Worm (Caenorhabditis elegans): ENCODE results near the gene nhr-223.

The nhr-223 gene

ce11 chrV:15776651-15777050, 19.5 kb upstream of the nhr-223 start, which contains the start of gene nhr-283:
nhr-283 (minus strand) TSS chrV:15776751.
- no peak for TF ChIP-seq aptf-2 (GFP tag; conservative IDR thresholded peaks at IDR 0.05)
- TF ChIP-seq F37B4.10 (GFP tag; IDR thresholded peaks at IDR 0.05) = no peak
- TF ChIP-seq lin-35 (GFP tag; optimal IDR thresholded peaks at IDR 0.05) = no peak
- no peak for TF ChIP-seq mcd-1 (GFP tag; IDR thresholded peaks at IDR 0.05)
- no peak for TF ChIP-seq mxl-1 (tag; optimal IDR thresholded peaks at IDR 0.05)
- no peak for TF ChIP-seq ekl-4 (GFP tag; IDR thresholded peaks at IDR 0.05)

- no peak for TF ChIP-seq tbx-9 (tag; optimal IDR thresholded peaks at IDR 0.05; ENCODE audit: borderline replicate concordance)
- TF ChIP-seq cebp-2 (GFP tag; IDR thresholded peaks at IDR 0.05) = no peak
- TF ChIP-seq sea-2 (GFP tag; IDR thresholded peaks at IDR 0.05) = no peak
- TF ChIP-seq ztf-22 (GFP tag; optimal IDR thresholded peaks at IDR 0.05) = no peak
- no peak for TF ChIP-seq bed-2 (GFP tag; IDR thresholded peaks at IDR 0.05)
- no peak for TF ChIP-seq F33H1.4 (GFP tag; IDR thresholded peaks at IDR 0.05)
- no peak for TF ChIP-seq ztf-28 (GFP tag; IDR thresholded peaks at IDR 0.05)
- TF ChIP-seq lin-35 (GFP tag; optimal IDR thresholded peaks at IDR 0.05) = no peak
- TF ChIP-seq nfya-2 (GFP tag; IDR thresholded peaks at IDR 0.05) = no peak
- TF ChIP-seq sdz-38 (tag; optimal IDR thresholded peaks at IDR 0.05) = no peak
These were observed 17.0 kb upstream of the nhr-223 start, which contains the start of the genes nhr-285 and irld-52 for ce11 chrV:15779128-15779729. nhr-285 (minus strand) TSS chrV:15779228. irld-52 (plus strand) TSS chrV:15779679.

ce11 chrV:15781086-15781485, 15.1 kb upstream of the nhr-223 start, which contains the start of gene T26E4.2:
T26E4.2 (plus strand) TSS chrV:15781386.
- TF ChIP-seq sea-2 (GFP tag; IDR thresholded peaks at IDR 0.05) (no peak), madf-6 (GFP tag; IDR thresholded peaks at IDR 0.05) (no peak), F22D6.2 (tag; optimal IDR thresholded peaks at IDR 0.05) (no peak), mxl-1 (tag; optimal IDR thresholded peaks at IDR 0.05) (no peak), cebp-1 (GFP tag; IDR thresholded peaks at IDR 0.05) (no peak), cebp-1 (tag; optimal IDR thresholded peaks at IDR 0.05) (no peak), K11D2.4 (GFP tag; IDR thresholded peaks at IDR 0.05) (no peak), atf-7 (tag; optimal IDR thresholded peaks at IDR 0.05) (no peak), F55B11.4 (tag; optimal IDR thresholded peaks at IDR 0.05; ENCODE audit: borderline replicate concordance, insufficient read depth) (no peak), lag-1 (GFP tag; IDR thresholded peaks at IDR 0.05) (no peak), ztf-26 (tag; optimal IDR thresholded peaks at IDR 0.05) (no peak), tbp1 (GFP tag; optimal IDR thresholded peaks at IDR 0.05) (no peak), efl-1 (GFP tag; optimal IDR thresholded peaks at IDR 0.05) (no peak)

ce11 chrV:15782494-15782893, 13.7 kb upstream of the nhr-223 start, which contains the start of gene T26E4.3:
T26E4.3 (plus strand) TSS chrV:15782794.
- no peak for TF ChIP-seq bed-2 (GFP tag; IDR thresholded peaks at IDR 0.05)
- TF ChIP-seq dpff-1 (tag; optimal IDR thresholded peaks at IDR 0.05) = no peak
- no peak for TF ChIP-seq repo-1 (tag; optimal IDR thresholded peaks at IDR 0.05)
- no peak for TF ChIP-seq F37B4.10 (GFP tag; IDR thresholded peaks at IDR 0.05)
- TF ChIP-seq ceh-40 (GFP tag; IDR thresholded peaks at IDR 0.05) = no peak
- no peak for TF ChIP-seq tbp1 (GFP tag; optimal IDR thresholded peaks at IDR 0.05)
- TF ChIP-seq lsl-1 (GFP tag; optimal IDR thresholded peaks at IDR 0.05) = no peak
- TF ChIP-seq akir-1 (GFP tag; optimal IDR thresholded peaks at IDR 0.05) = no peak
- TF ChIP-seq madf-6 (GFP tag; IDR thresholded peaks at IDR 0.05) = no peak
- TF ChIP-seq atf-7 (tag; optimal IDR thresholded peaks at IDR 0.05) = no peak
- TF ChIP-seq nfyb-1 (GFP tag; IDR thresholded peaks at IDR 0.05) = no peak
- no peak for TF ChIP-seq hsf-1 (GFP tag; IDR thresholded peaks at IDR 0.05)
- TF ChIP-seq lin-26 (GFP tag; IDR thresholded peaks at IDR 0.05) = no peak
- TF ChIP-seq pbrm-1 (GFP tag; IDR thresholded peaks at IDR 0.05) = no peak
- TF ChIP-seq T07F8.4 (tag; optimal IDR thresholded peaks at IDR 0.05) = no peak
- TF ChIP-seq ztf-26 (tag; optimal IDR thresholded peaks at IDR 0.05) = no peak
- TF ChIP-seq cebp-1 (GFP tag; IDR thresholded peaks at IDR 0.05) = no peak
- TF ChIP-seq cebp-1 (tag; optimal IDR thresholded peaks at IDR 0.05) = no peak
